Worm (Caenorhabditis elegans) whole organism, late embryonic: ENCODE results near the gene nhr-115.

Experiments
- C08G9.2 ChIP-seq: sonication (generic microtip); optimal IDR thresholded peaks from 2 replicates; lab custom pipeline; 2016; ENCODE audit warnings: mild to moderate bottlenecking, missing genetic modification characterization, moderate library complexity, missing compliant biosample characterization
- C38D4.7 ChIP-seq: fragments of 200-800 bp; sonication (Bioruptor generic); optimal IDR thresholded peaks from 2 replicates; lab custom pipeline; 2018; ENCODE audit warnings: mild to moderate bottlenecking, missing genetic modification characterization, moderate library complexity, missing compliant biosample characterization
- F13H6.1 ChIP-seq: sonication (generic microtip); optimal IDR thresholded peaks from 2 replicates; lab custom pipeline; 2016; ENCODE audit warnings: missing genetic modification characterization, missing compliant biosample characterization
- K02D7.2 ChIP-seq: sonication (generic microtip); optimal IDR thresholded peaks from 2 replicates; lab custom pipeline; 2017; ENCODE audit warnings: mild to moderate bottlenecking, missing genetic modification characterization, missing compliant biosample characterization
- K09A11.1 ChIP-seq: sonication (generic microtip); optimal IDR thresholded peaks from 2 replicates; lab custom pipeline; 2017; ENCODE audit warnings: antibody characterized with exemption, mild to moderate bottlenecking, missing genetic modification characterization, missing compliant biosample characterization; ENCODE audit not compliant: insufficient read depth
- T23F11.4 ChIP-seq: fragments of 200-800 bp; sonication (Bioruptor generic); optimal IDR thresholded peaks from 2 replicates; lab custom pipeline; 2018; ENCODE audit warnings: mild to moderate bottlenecking, missing genetic modification characterization, missing compliant biosample characterization
- Y22D7AL.16 ChIP-seq: sonication (generic microtip); optimal IDR thresholded peaks from 2 replicates; lab custom pipeline; 2016; ENCODE audit warnings: missing genetic modification characterization, missing compliant biosample characterization
- ahr-1 ChIP-seq: sonication (generic microtip); optimal IDR thresholded peaks from 2 replicates; lab custom pipeline; 2016; ENCODE audit warnings: missing genetic modification characterization, missing compliant biosample characterization
- ceh-14 ChIP-seq: sonication (generic microtip); optimal IDR thresholded peaks from 2 replicates; lab custom pipeline; 2016; ENCODE audit warnings: missing genotype, missing genetic modification characterization, missing compliant biosample characterization
- ceh-24 ChIP-seq: sonication (generic microtip); optimal IDR thresholded peaks from 2 replicates; lab custom pipeline; 2016; ENCODE audit warnings: mild to moderate bottlenecking, missing genetic modification characterization, missing compliant biosample characterization
- ceh-30 ChIP-seq: fragments of 150-350 bp; optimal IDR thresholded peaks from 2 replicates; lab custom pipeline; 2014; ENCODE audit warnings: missing biosample characterization, missing genetic modification characterization
- ceh-31 ChIP-seq: sonication (generic microtip); optimal IDR thresholded peaks from 2 replicates; lab custom pipeline; 2016; ENCODE audit warnings: missing genetic modification characterization, missing compliant biosample characterization
- ceh-34 ChIP-seq: sonication (generic microtip); optimal IDR thresholded peaks from 2 replicates; lab custom pipeline; 2016; ENCODE audit warnings: mild to moderate bottlenecking, missing genetic modification characterization, missing compliant biosample characterization
- ceh-45 ChIP-seq: fragments of 200-800 bp; sonication (Bioruptor generic); IDR thresholded peaks from 2 replicates; pipeline ENCODE4 v1.3.6; 2022; ENCODE audit warnings: missing genetic modification reagents, missing genetic modification characterization, missing compliant biosample characterization
- ceh-6 ChIP-seq: fragments of 200-800 bp; sonication (Bioruptor generic); optimal IDR thresholded peaks from 2 replicates; lab custom pipeline; 2018; ENCODE audit warnings: mild to moderate bottlenecking, missing genetic modification characterization, missing compliant biosample characterization
- che-1 ChIP-seq: sonication (generic microtip); optimal IDR thresholded peaks from 2 replicates; lab custom pipeline; 2016; ENCODE audit warnings: mild to moderate bottlenecking, missing genetic modification characterization, missing compliant biosample characterization
- dmd-4 ChIP-seq: sonication (generic microtip); optimal IDR thresholded peaks from 2 replicates; lab custom pipeline; 2016; ENCODE audit warnings: borderline replicate concordance, missing genetic modification characterization, missing compliant biosample characterization
- ets-4 ChIP-seq: sonication (generic microtip); optimal IDR thresholded peaks from 2 replicates; lab custom pipeline; 2016; ENCODE audit warnings: missing genetic modification characterization, missing compliant biosample characterization
- eyg-1 ChIP-seq: sonication (generic microtip); optimal IDR thresholded peaks from 2 replicates; lab custom pipeline; 2016; ENCODE audit warnings: missing genotype, missing genetic modification characterization, missing compliant biosample characterization
- gmeb-2 ChIP-seq: sonication (generic microtip); optimal IDR thresholded peaks from 2 replicates; lab custom pipeline; 2016; ENCODE audit warnings: missing genetic modification characterization, inconsistent platforms, missing compliant biosample characterization
- hlh-30 ChIP-seq: sonication (generic microtip); optimal IDR thresholded peaks from 2 replicates; lab custom pipeline; 2017; ENCODE audit warnings: antibody characterized with exemption, missing genetic modification characterization, missing compliant biosample characterization; ENCODE audit not compliant: insufficient read depth
- hlh-8 ChIP-seq: sonication (generic microtip); optimal IDR thresholded peaks from 2 replicates; lab custom pipeline; 2016; ENCODE audit warnings: missing genotype, missing genetic modification characterization, missing compliant biosample characterization
- lin-11 ChIP-seq: fragments of 200-800 bp; sonication (Bioruptor generic); optimal IDR thresholded peaks from 2 replicates; lab custom pipeline; 2018; ENCODE audit warnings: mild to moderate bottlenecking, missing genetic modification characterization, missing compliant biosample characterization
- madf-2 ChIP-seq: sonication (generic microtip); optimal IDR thresholded peaks from 2 replicates; lab custom pipeline; 2017; ENCODE audit warnings: missing genetic modification characterization, missing compliant biosample characterization
- nfya-1 ChIP-seq: sonication (generic microtip); optimal IDR thresholded peaks from 2 replicates; lab custom pipeline; 2017; ENCODE audit warnings: missing genetic modification characterization, mild to moderate bottlenecking, missing compliant biosample characterization, antibody characterized with exemption, moderate library complexity
- nhr-11 ChIP-seq: fragments of 150-350 bp; optimal IDR thresholded peaks from 2 replicates; lab custom pipeline; 2014; ENCODE audit warnings: missing biosample characterization, missing genetic modification characterization
- odd-2 ChIP-seq: sonication (generic microtip); optimal IDR thresholded peaks from 2 replicates; lab custom pipeline; 2017; ENCODE audit warnings: antibody characterized with exemption, mild to moderate bottlenecking, missing genetic modification characterization, missing compliant biosample characterization
- pag-3 ChIP-seq: sonication (generic microtip); optimal IDR thresholded peaks from 2 replicates; lab custom pipeline; 2016; ENCODE audit warnings: missing compliant biosample characterization, missing genetic modification characterization, borderline replicate concordance
- pat-9 ChIP-seq: fragments of 200-800 bp; sonication (Bioruptor generic); optimal IDR thresholded peaks from 2 replicates; lab custom pipeline; 2018; ENCODE audit warnings: mild to moderate bottlenecking, missing genetic modification characterization, moderate library complexity, missing compliant biosample characterization
- pax-1 ChIP-seq: fragments of 150-350 bp; optimal IDR thresholded peaks from 2 replicates; lab custom pipeline; 2014; ENCODE audit warnings: missing biosample characterization, missing genetic modification characterization
- pha-2 ChIP-seq: sonication (generic microtip); optimal IDR thresholded peaks from 2 replicates; lab custom pipeline; 2017; ENCODE audit warnings: mild to moderate bottlenecking, missing genetic modification characterization, missing compliant biosample characterization
- pha-4 ChIP-seq: fragments of 150-350 bp; optimal IDR thresholded peaks from 2 replicates; lab custom pipeline; 2018; ENCODE audit warnings: missing biosample characterization, missing genetic modification reagents, missing genetic modification characterization
- pqm-1 ChIP-seq: sonication (generic microtip); optimal IDR thresholded peaks from 2 replicates; lab custom pipeline; 2016; ENCODE audit warnings: missing genetic modification characterization, missing compliant biosample characterization
- ref-2 ChIP-seq: sonication (generic microtip); optimal IDR thresholded peaks from 2 replicates; lab custom pipeline; 2016; ENCODE audit warnings: missing genetic modification characterization, missing compliant biosample characterization
- sdc-2 ChIP-seq: sonication (generic microtip); optimal IDR thresholded peaks from 2 replicates; lab custom pipeline; 2016; ENCODE audit warnings: missing genotype, missing genetic modification characterization, missing compliant biosample characterization
- sox-2 ChIP-seq: fragments of 200-800 bp; sonication (Bioruptor generic); IDR thresholded peaks from 2 replicates; pipeline ENCODE4 v1.3.6; 2022; ENCODE audit warnings: missing genetic modification reagents, missing genetic modification characterization, missing compliant biosample characterization
- sox-4 ChIP-seq: sonication (generic microtip); optimal IDR thresholded peaks from 2 replicates; lab custom pipeline; 2017; ENCODE audit warnings: mild to moderate bottlenecking, missing genetic modification characterization, inconsistent platforms, missing compliant biosample characterization
- syd-9 ChIP-seq: sonication (generic microtip); optimal IDR thresholded peaks from 2 replicates; lab custom pipeline; 2016; ENCODE audit warnings: mild to moderate bottlenecking, missing genetic modification characterization, moderate library complexity, missing compliant biosample characterization
- unc-3 ChIP-seq, 2 experiments: fragments of 200-800 bp in 1 of 2; sonication (Bioruptor generic) in 1 of 2; sonication (generic microtip) in 1 of 2; conservative IDR thresholded peaks in 1 of 2; optimal IDR thresholded peaks in 1 of 2; 2 replicates each; pipeline versions ENCODE4 v1.3.6 to Lab custom; 2016 to 2022; ENCODE audit warnings: missing compliant biosample characterization in 2 of 2, missing genetic modification characterization in 2 of 2, missing genetic modification reagents in 1 of 2
- unc-42 ChIP-seq: sonication (generic microtip); optimal IDR thresholded peaks from 2 replicates; lab custom pipeline; 2016; ENCODE audit warnings: missing genotype, missing genetic modification characterization, missing compliant biosample characterization
- zip-5 ChIP-seq: sonication (generic microtip); optimal IDR thresholded peaks from 2 replicates; lab custom pipeline; 2016; ENCODE audit warnings: missing genetic modification characterization, missing compliant biosample characterization

The nhr-115 gene

DNA sequence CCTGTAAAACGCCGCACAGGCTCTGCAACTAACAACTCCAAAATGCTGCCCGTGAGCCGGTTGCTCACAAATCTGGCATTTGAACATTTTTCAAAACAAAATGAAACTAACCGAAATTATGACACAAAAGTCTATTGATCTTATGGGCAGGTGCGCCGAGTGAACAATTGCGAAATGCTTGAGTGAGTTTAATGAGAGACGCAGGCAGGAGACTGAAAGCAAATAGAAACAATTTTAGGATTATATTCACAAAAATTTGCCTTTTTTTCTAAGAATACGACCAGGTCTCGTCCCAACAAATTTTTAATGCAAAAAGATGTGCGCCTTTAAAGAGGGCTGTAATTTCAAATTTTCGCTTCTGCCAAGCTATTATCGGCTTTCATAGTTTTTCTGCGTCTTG is 27.9 kb upstream of the nhr-115 start, which contains the start of gene nhr-183:
Gene nhr-183, minus strand, starts transcription at position 180 of the 400 bp plus-strand sequence.
- TF ChIP-seq pax-1 (peak; percentile 69), Y22D7AL.16 (tag; lab: Kevin White, UChicago) (no peak), C38D4.7 (GFP tag; lab: Kevin White, UChicago) (no peak), sox-4 (tag; lab: Kevin White, UChicago) (no peak)

ce11 chrV:2264925-2265324 is 27.4 kb upstream of the nhr-115 start:
- TF ChIP-seq pag-3 (tag; lab: Kevin White, UChicago) (no peak), ceh-45 (GFP tag; lab: Robert Waterston, UW) (no peak), pat-9 (no peak), nhr-11 (no peak), madf-2 (no peak), gmeb-2 (tag; lab: Kevin White, UChicago) (no peak), T23F11.4 (GFP tag; lab: Kevin White, UChicago) (no peak), unc-42 (tag; lab: Kevin White, UChicago) (no peak), lin-11 (tag; lab: Kevin White, UChicago) (no peak), F13H6.1 (tag; lab: Kevin White, UChicago) (no peak), ets-4 (tag; lab: Kevin White, UChicago) (no peak), syd-9 (tag; lab: Kevin White, UChicago) (no peak), K02D7.2 (tag; lab: Kevin White, UChicago) (no peak), C08G9.2 (tag; lab: Kevin White, UChicago) (no peak), che-1 (tag; lab: Kevin White, UChicago) (no peak), hlh-30 (tag; lab: Kevin White, UChicago) (no peak), hlh-8 (no peak), nfya-1 (tag; lab: Kevin White, UChicago) (no peak), sox-2 (GFP tag; lab: Robert Waterston, UW) (no peak)
- TF ChIP-seq, all 69 proteins: peak for 0

- TF ChIP-seq ceh-45 (GFP tag; lab: Robert Waterston, UW) (no peak), ceh-31 (no peak), ets-4 (tag; lab: Kevin White, UChicago) (no peak), pat-9 (no peak), pqm-1 (tag; lab: Kevin White, UChicago) (no peak), ceh-6 (no peak), unc-3 (GFP tag; conservative IDR thresholded peaks at IDR 0.05; lab: Robert Waterston, UW) (no peak), unc-3 (tag; optimal IDR thresholded peaks at IDR 0.05; lab: Kevin White, UChicago) (no peak), ceh-24 (tag; lab: Kevin White, UChicago) (no peak), hlh-8 (no peak), K02D7.2 (tag; lab: Kevin White, UChicago) (no peak), pha-4 (tag; lab: Kevin White, UChicago) (no peak), zip-5 (no peak)
- TF ChIP-seq, all 69 proteins: peak for 0
These were observed 25.4 kb upstream of the nhr-115 start, which contains the start of gene nhr-275 for ce11 chrV:2266958-2267357. TSS of gene nhr-275 (minus strand) at chrV:2267058.

- TF ChIP-seq ceh-24 (tag; lab: Kevin White, UChicago) (no peak), ref-2 (tag; lab: Kevin White, UChicago) (no peak), sox-2 (GFP tag; lab: Robert Waterston, UW) (no peak), F13H6.1 (tag; lab: Kevin White, UChicago) (no peak), sdc-2 (no peak), pha-2 (tag; lab: Kevin White, UChicago) (no peak), odd-2 (tag; lab: Kevin White, UChicago) (no peak), ceh-45 (GFP tag; lab: Robert Waterston, UW) (no peak), zip-5 (no peak), ceh-30 (tag; lab: Kevin White, UChicago) (no peak), eyg-1 (tag; lab: Kevin White, UChicago) (no peak), dmd-4 (tag; lab: Kevin White, UChicago) (no peak), ahr-1 (tag; lab: Kevin White, UChicago) (no peak), ceh-14 (tag; lab: Kevin White, UChicago) (no peak), ceh-34 (tag; lab: Kevin White, UChicago) (no peak), unc-3 (GFP tag; conservative IDR thresholded peaks at IDR 0.05; lab: Robert Waterston, UW) (no peak), unc-3 (tag; optimal IDR thresholded peaks at IDR 0.05; lab: Kevin White, UChicago) (no peak), K09A11.1 (tag; lab: Kevin White, UChicago) (no peak), unc-42 (tag; lab: Kevin White, UChicago) (no peak), ceh-6 (no peak), ceh-31 (no peak)
These were observed 20.6 kb upstream of the nhr-115 start, which contains the start of gene Y5H2A.1 for ce11 chrV:2271750-2272149. TSS of gene Y5H2A.1 (minus strand) at chrV:2271850.
